Worm (Caenorhabditis elegans) whole organism, late embryonic: ENCODE measurements around the gene ceh-21.

Source experiments
- dmd-4 ChIP-seq: sonication (generic microtip); optimal IDR thresholded peaks from 2 replicates; lab custom pipeline; 2016; ENCODE audit warnings: borderline replicate concordance, missing genetic modification characterization, missing compliant biosample characterization
- rnt-1 ChIP-seq: sonication (generic microtip); optimal IDR thresholded peaks from 2 replicates; lab custom pipeline; 2016; ENCODE audit warnings: missing genetic modification characterization, missing compliant biosample characterization
- tbx-7 ChIP-seq: sonication (generic microtip); optimal IDR thresholded peaks from 2 replicates; lab custom pipeline; 2016; ENCODE audit warnings: missing genotype, missing genetic modification characterization, missing compliant biosample characterization

DNA sequence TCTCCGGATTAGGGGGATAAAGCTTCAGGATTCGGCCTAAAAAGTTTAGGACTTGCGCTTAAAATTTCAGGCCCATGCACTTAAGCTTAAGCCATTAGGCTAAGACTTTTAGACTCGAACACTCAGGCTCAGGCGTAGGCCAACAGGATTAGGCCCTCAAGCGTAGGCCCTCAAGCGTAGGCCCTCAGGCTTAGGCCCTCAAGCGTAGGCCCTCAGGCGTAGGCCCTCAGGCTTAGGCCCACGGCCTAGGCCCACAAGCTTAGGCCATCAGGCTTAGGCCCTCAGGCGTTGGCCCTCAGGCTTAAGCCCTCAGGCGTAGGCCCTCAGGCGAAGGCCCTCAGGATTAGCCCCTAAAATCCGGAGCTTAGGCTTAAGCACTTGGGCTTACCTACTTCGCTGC is 2.0 kb downstream of the ceh-21 start:
- TF ChIP-seq rnt-1 (tag; lab: Kevin White, UChicago) (no peak), dmd-4 (tag; lab: Kevin White, UChicago) (no peak), tbx-7 (no peak)
